Worm (Caenorhabditis elegans) whole organism, early embryonic: Measurements from ENCODE around the gene str-182.

Experiments used
- B0310.2 ChIP-seq: sonication (generic microtip); optimal IDR thresholded peaks from 2 replicates; lab custom pipeline; 2016; ENCODE audit warnings: mild to moderate bottlenecking, missing genetic modification characterization, missing compliant biosample characterization
- ama-1 ChIP-seq: fragments of 150-350 bp; optimal IDR thresholded peaks from 2 replicates; lab custom pipeline; 2014
- ets-7 ChIP-seq: sonication (generic microtip); optimal IDR thresholded peaks from 2 replicates; lab custom pipeline; 2016; ENCODE audit warnings: missing genotype, missing genetic modification characterization, missing compliant biosample characterization
- hmbx-1 ChIP-seq: sonication (generic microtip); optimal IDR thresholded peaks from 2 replicates; lab custom pipeline; 2016; ENCODE audit warnings: mild to moderate bottlenecking, missing genetic modification characterization, missing compliant biosample characterization
- hmg-4 ChIP-seq: fragments of 200-800 bp; sonication (Bioruptor generic); optimal IDR thresholded peaks from 2 replicates; lab custom pipeline; 2018; ENCODE audit warnings: mild to moderate bottlenecking, missing genetic modification characterization, missing compliant biosample characterization
- hnd-1 ChIP-seq: sonication (generic microtip); optimal IDR thresholded peaks from 2 replicates; lab custom pipeline; 2016; ENCODE audit warnings: missing genetic modification characterization, missing compliant biosample characterization
- pes-1 ChIP-seq: fragments of 200-800 bp; sonication (Bioruptor generic); IDR thresholded peaks from 2 replicates; pipeline ENCODE4 v1.3.6; 2022; ENCODE audit warnings: missing genetic modification reagents, missing genetic modification characterization, missing compliant biosample characterization
- scrt-1 ChIP-seq: fragments of 200-800 bp; sonication (Bioruptor generic); IDR thresholded peaks from 2 replicates; pipeline ENCODE4 v1.3.6; 2022; ENCODE audit warnings: missing genetic modification characterization, missing compliant biosample characterization
- sea-1 ChIP-seq: fragments of 200-800 bp; sonication (Bioruptor generic); conservative IDR thresholded peaks from 2 replicates; pipeline ENCODE4 v1.3.6; 2022; ENCODE audit warnings: missing genetic modification characterization, missing compliant biosample characterization
- tbx-11 ChIP-seq: fragments of 200-800 bp; sonication (Bioruptor generic); IDR thresholded peaks from 2 replicates; pipeline ENCODE4 v1.3.6; 2022; ENCODE audit warnings: missing genetic modification characterization, missing compliant biosample characterization
- tra-4 ChIP-seq: sonication (generic microtip); optimal IDR thresholded peaks from 2 replicates; lab custom pipeline; 2017; ENCODE audit warnings: missing genetic modification characterization, missing compliant biosample characterization

- TF ChIP-seq B0310.2 (tag; lab: Kevin White, UChicago) (no peak), tbx-11 (GFP tag; lab: Robert Waterston, UW) (no peak), hnd-1 (no peak), ets-7 (tag; lab: Kevin White, UChicago) (no peak), hmbx-1 (no peak), ama-1 (lab: Kevin White, UChicago) (no peak), sea-1 (no peak), pes-1 (no peak), tra-4 (tag; lab: Kevin White, UChicago) (no peak), hmg-4 (GFP tag; lab: Kevin White, UChicago) (no peak), scrt-1 (GFP tag; lab: Robert Waterston, UW) (no peak)
These were observed 2.3 kb downstream of the str-182 start, which contains the start of gene fipr-6 for ce11 chrV:10230932-10231331.
